Fruit fly (Drosophila melanogaster) whole organism, embryonic: Measurements from ENCODE around the gene CG32161.

Source experiments
- Atf6 ChIP-seq: fragments of 200-800 bp; sonication (Bioruptor generic); IDR thresholded peaks from 2 replicates; pipeline ENCODE4 v1.3.6; 2022; ENCODE audit warnings: missing biosample characterization, missing genetic modification characterization
- Bdp1 ChIP-seq: fragments of 200-800 bp; sonication (Bioruptor generic); optimal IDR thresholded peaks from 3 replicates; lab custom pipeline; 2016; ENCODE audit warnings: missing biosample characterization, missing genetic modification characterization
- CG1024 ChIP-seq: fragments of 200-800 bp; sonication (Bioruptor generic); IDR thresholded peaks from 2 replicates; pipeline ENCODE4 v1.3.6; 2022; ENCODE audit warnings: missing biosample characterization, missing genetic modification characterization
- CG10654 ChIP-seq: fragments of 200-800 bp; sonication (Bioruptor generic); optimal IDR thresholded peaks from 2 replicates; lab custom pipeline; 2016; ENCODE audit warnings: missing biosample characterization, missing genetic modification characterization
- CG12104 ChIP-seq: fragments of 200-800 bp; sonication (Bioruptor generic); optimal IDR thresholded peaks from 3 replicates; lab custom pipeline; 2016; ENCODE audit warnings: missing biosample characterization, missing genetic modification characterization
- CG14667 ChIP-seq: fragments of 200-800 bp; sonication (Bioruptor generic); IDR thresholded peaks from 2 replicates; pipeline ENCODE4 v1.3.6; 2022; ENCODE audit warnings: missing biosample characterization, missing genetic modification characterization
- CG14710 ChIP-seq: fragments of 200-800 bp; sonication (Bioruptor generic); optimal IDR thresholded peaks from 3 replicates; lab custom pipeline; 2019; ENCODE audit warnings: missing biosample characterization, mild to moderate bottlenecking, missing genetic modification characterization, moderate library complexity
- CG14860 ChIP-seq: fragments of 200-800 bp; sonication (Bioruptor generic); IDR thresholded peaks from 3 replicates; pipeline ENCODE4 v1.3.6; 2022; ENCODE audit warnings: missing biosample characterization, missing genetic modification characterization; ENCODE audit not compliant: partially characterized antibody
- CG16813 ChIP-seq: fragments of 200-800 bp; sonication (Bioruptor generic); IDR thresholded peaks from 3 replicates; pipeline ENCODE4 v1.3.6; 2022; ENCODE audit warnings: missing biosample characterization, missing genetic modification characterization; ENCODE audit not compliant: partially characterized antibody
- CG17359 ChIP-seq: fragments of 200-800 bp; sonication (Bioruptor generic); optimal IDR thresholded peaks from 3 replicates; lab custom pipeline; 2018; ENCODE audit warnings: missing biosample characterization, mild to moderate bottlenecking, missing genetic modification characterization, moderate library complexity
- CG17802 ChIP-seq: fragments of 200-800 bp; sonication (Bioruptor generic); optimal IDR thresholded peaks from 2 replicates; lab custom pipeline; 2018; ENCODE audit warnings: missing biosample characterization, mild to moderate bottlenecking, missing genetic modification characterization, moderate library complexity
- CG18476 ChIP-seq: fragments of 200-800 bp; sonication (Bioruptor generic); optimal IDR thresholded peaks from 2 replicates; lab custom pipeline; 2016; ENCODE audit warnings: missing biosample characterization, mild to moderate bottlenecking, missing genetic modification characterization
- CG2199 ChIP-seq: fragments of 200-800 bp; sonication (Bioruptor generic); IDR thresholded peaks from 3 replicates; pipeline ENCODE4 v1.3.6; 2022; ENCODE audit warnings: missing biosample characterization, missing genetic modification characterization
- CG30403 ChIP-seq: fragments of 200-800 bp; sonication (Bioruptor generic); optimal IDR thresholded peaks from 3 replicates; lab custom pipeline; 2016; ENCODE audit warnings: missing biosample characterization, missing genetic modification characterization
- CG4360 ChIP-seq: fragments of 200-800 bp; sonication (Bioruptor generic); IDR thresholded peaks from 2 replicates; pipeline ENCODE4 v1.3.6; 2022; ENCODE audit warnings: missing biosample characterization, missing genetic modification characterization
- CG6854 ChIP-seq: fragments of 200-800 bp; sonication (Bioruptor generic); optimal IDR thresholded peaks from 3 replicates; lab custom pipeline; 2017; ENCODE audit warnings: missing biosample characterization, mild to moderate bottlenecking, missing genetic modification characterization
- CG7372 ChIP-seq: fragments of 200-800 bp; sonication (Bioruptor generic); IDR thresholded peaks from 2 replicates; pipeline ENCODE4 v1.3.6; 2022; ENCODE audit warnings: missing biosample characterization, missing genetic modification characterization
- CG7786 ChIP-seq: fragments of 200-800 bp; sonication (Bioruptor generic); optimal IDR thresholded peaks from 2 replicates; lab custom pipeline; 2016; ENCODE audit warnings: missing biosample characterization, missing genetic modification characterization
- CG7928 ChIP-seq: fragments of 200-800 bp; sonication (Bioruptor generic); optimal IDR thresholded peaks from 2 replicates; lab custom pipeline; 2017; ENCODE audit warnings: missing biosample characterization, mild to moderate bottlenecking, missing genetic modification characterization
- CG8924 ChIP-seq: fragments of 200-800 bp; optimal IDR thresholded peaks from 3 replicates; lab custom pipeline; 2019; ENCODE audit warnings: missing biosample characterization, mild to moderate bottlenecking, missing genetic modification characterization, moderate library complexity
- Dip3 ChIP-seq: fragments of 200-800 bp; sonication (Bioruptor generic); optimal IDR thresholded peaks from 3 replicates; lab custom pipeline; 2016; ENCODE audit warnings: missing biosample characterization, missing genetic modification characterization
- Ets97D ChIP-seq: fragments of 200-800 bp; sonication (Bioruptor generic); optimal IDR thresholded peaks from 3 replicates; lab custom pipeline; 2016; ENCODE audit warnings: missing biosample characterization, missing genetic modification characterization
- HHEX ChIP-seq: fragments of 200-800 bp; sonication (Bioruptor generic); optimal IDR thresholded peaks from 3 replicates; lab custom pipeline; 2017; ENCODE audit warnings: missing biosample characterization, mild to moderate bottlenecking, missing genetic modification characterization, missing genetic modification reagents
- Oaz ChIP-seq: fragments of 200-800 bp; sonication (Bioruptor generic); IDR thresholded peaks from 2 replicates; pipeline ENCODE4 v1.3.6; 2022; ENCODE audit warnings: missing biosample characterization, missing genetic modification characterization
- Ptx1 ChIP-seq: fragments of 200-800 bp; sonication (Bioruptor generic); IDR thresholded peaks from 2 replicates; pipeline ENCODE4 v1.3.6; 2022; ENCODE audit warnings: missing biosample characterization, missing genetic modification characterization
- Spps ChIP-seq: fragments of 200-800 bp; sonication (Bioruptor generic); optimal IDR thresholded peaks from 2 replicates; lab custom pipeline; 2018; ENCODE audit warnings: missing biosample characterization, mild to moderate bottlenecking, missing genetic modification characterization
- Taf1 ChIP-seq: fragments of 200-800 bp; sonication (Bioruptor generic); IDR thresholded peaks from 2 replicates; pipeline ENCODE4 v1.3.6; 2022; ENCODE audit warnings: missing biosample characterization, missing genetic modification characterization
- Tbp ChIP-seq: fragments of >200 bp; optimal IDR thresholded peaks from 2 replicates; lab custom pipeline; 2018; ENCODE audit warnings: missing biosample characterization, missing genetic modification characterization
- Usf ChIP-seq: fragments of 200-800 bp; sonication (Bioruptor generic); optimal IDR thresholded peaks from 2 replicates; lab custom pipeline; 2017; ENCODE audit warnings: missing genotype, missing biosample characterization, missing genetic modification characterization
- ara ChIP-seq: fragments of 200-800 bp; sonication (Bioruptor generic); IDR thresholded peaks from 2 replicates; pipeline ENCODE4 v1.3.6; 2022; ENCODE audit warnings: missing biosample characterization, missing genetic modification characterization
- az2 ChIP-seq: fragments of 200-800 bp; sonication (Bioruptor generic); optimal IDR thresholded peaks from 3 replicates; lab custom pipeline; 2016; ENCODE audit warnings: missing biosample characterization, missing genetic modification characterization
- bab2 ChIP-seq: fragments of 200-800 bp; sonication (Bioruptor generic); optimal IDR thresholded peaks from 2 replicates; lab custom pipeline; 2016; ENCODE audit warnings: missing biosample characterization, missing genetic modification characterization
- bsh ChIP-seq, 2 experiments: fragments of 200-800 bp; sonication (Bioruptor generic); optimal IDR thresholded peaks; 2 replicates each; lab custom pipeline; 2017 to 2018; ENCODE audit warnings: mild to moderate bottlenecking in 2 of 2, missing biosample characterization in 2 of 2, missing genetic modification characterization in 2 of 2, moderate library complexity in 1 of 2
- croc ChIP-seq: fragments of 200-800 bp; sonication (Bioruptor generic); conservative IDR thresholded peaks from 3 replicates; pipeline ENCODE4 v1.3.6; 2022; ENCODE audit warnings: missing biosample characterization, missing genetic modification characterization
- dimm ChIP-seq: fragments of 200-800 bp; sonication (Bioruptor generic); IDR thresholded peaks from 2 replicates; pipeline ENCODE4 v1.3.6; 2022; ENCODE audit warnings: missing biosample characterization, missing genetic modification characterization
- ewg ChIP-seq: fragments of 200-800 bp; sonication (Bioruptor generic); optimal IDR thresholded peaks from 3 replicates; lab custom pipeline; 2017; ENCODE audit warnings: mild to moderate bottlenecking, missing biosample characterization, missing genetic modification reagents, missing genetic modification characterization
- fd3F ChIP-seq: fragments of 200-800 bp; sonication (Bioruptor generic); optimal IDR thresholded peaks from 2 replicates; lab custom pipeline; 2018; ENCODE audit warnings: missing biosample characterization, mild to moderate bottlenecking, missing genetic modification characterization, moderate library complexity
- hkb ChIP-seq, 2 experiments: fragments of 200-800 bp in 1 of 2; fragments of >200 bp in 1 of 2; sonication (Bioruptor generic) in 1 of 2; IDR thresholded peaks in 1 of 2; optimal IDR thresholded peaks in 1 of 2; 2 replicates each; pipeline versions ENCODE4 v1.3.6 to Lab custom; 2017 to 2022; ENCODE audit warnings: missing biosample characterization in 1 of 2, missing genetic modification characterization in 1 of 2
- ind ChIP-seq: fragments of 200-800 bp; sonication (Bioruptor generic); optimal IDR thresholded peaks from 3 replicates; lab custom pipeline; 2016; ENCODE audit warnings: missing biosample characterization, missing genetic modification characterization
- jumu ChIP-seq: fragments of 200-800 bp; sonication (Bioruptor generic); optimal IDR thresholded peaks from 3 replicates; lab custom pipeline; 2016; ENCODE audit warnings: missing biosample characterization, missing genetic modification characterization
- lilli ChIP-seq: fragments of 200-800 bp; sonication (Bioruptor generic); optimal IDR thresholded peaks from 3 replicates; lab custom pipeline; 2016; ENCODE audit warnings: missing biosample characterization, missing genetic modification characterization
- p53 ChIP-seq: fragments of 200-800 bp; sonication (Bioruptor generic); optimal IDR thresholded peaks from 2 replicates; lab custom pipeline; 2016; ENCODE audit warnings: missing biosample characterization, missing genetic modification characterization
- pb ChIP-seq: fragments of 200-800 bp; sonication (Bioruptor generic); optimal IDR thresholded peaks from 3 replicates; lab custom pipeline; 2016; ENCODE audit warnings: missing biosample characterization, missing genetic modification characterization
- peb ChIP-seq: fragments of 200-800 bp; sonication (Bioruptor generic); IDR thresholded peaks from 2 replicates; pipeline ENCODE4 v1.3.6; 2022; ENCODE audit warnings: missing biosample characterization, missing genetic modification characterization
- pfk ChIP-seq: fragments of 200-800 bp; sonication (Bioruptor generic); optimal IDR thresholded peaks from 2 replicates; lab custom pipeline; 2018; ENCODE audit warnings: missing biosample characterization, mild to moderate bottlenecking, missing genetic modification characterization, moderate library complexity
- repo ChIP-seq: fragments of 200-800 bp; sonication (Bioruptor generic); optimal IDR thresholded peaks from 2 replicates; lab custom pipeline; 2016; ENCODE audit warnings: missing biosample characterization, missing genetic modification characterization
- sd ChIP-seq: fragments of 200-800 bp; sonication (Bioruptor generic); optimal IDR thresholded peaks from 3 replicates; lab custom pipeline; 2018; ENCODE audit warnings: missing biosample characterization, mild to moderate bottlenecking, missing genetic modification characterization, moderate library complexity
- slbo ChIP-seq: fragments of 200-800 bp; sonication (Bioruptor generic); IDR thresholded peaks from 2 replicates; pipeline ENCODE4 v1.3.6; 2022; ENCODE audit warnings: missing biosample characterization, missing genetic modification characterization
- sr ChIP-seq: fragments of 200-800 bp; sonication (Bioruptor generic); IDR thresholded peaks from 3 replicates; pipeline ENCODE4 v1.3.6; 2022; ENCODE audit warnings: missing biosample characterization, missing genetic modification characterization
- unpg ChIP-seq: fragments of 200-800 bp; sonication (Bioruptor generic); optimal IDR thresholded peaks from 3 replicates; lab custom pipeline; 2018; ENCODE audit warnings: missing biosample characterization, mild to moderate bottlenecking, missing genetic modification characterization, moderate library complexity

Gene CG32161

dm6 chr3L:16844920-16845573 lies 980 bp upstream of the CG32161 start, which contains the start of the genes kud and Zcchc7 (continued):
- TF ChIP-seq hkb (optimal IDR thresholded peaks at IDR 0.05; lab: Kevin White, UChicago), result peak; percentile 34
- TF ChIP-seq hkb (GFP tag; IDR thresholded peaks at IDR 0.05; lab: Robert Waterston, UW), result no peak
- peak; percentile 38 for TF ChIP-seq Bdp1 (GFP tag; lab: Kevin White, UChicago)
- TF ChIP-seq sd (tag; lab: Kevin White, UChicago), result no peak
- no peak for TF ChIP-seq sr (GFP tag; lab: Robert Waterston, UW)
- peak; percentile 60 for TF ChIP-seq slbo (GFP tag; lab: Robert Waterston, UW)
- TF ChIP-seq CG30403 (GFP tag; lab: Kevin White, UChicago), result peak; percentile 77
- TF ChIP-seq CG14667 (GFP tag; lab: Robert Waterston, UW), result no peak
- no peak for TF ChIP-seq unpg (GFP tag; lab: Kevin White, UChicago)
- TF ChIP-seq Ptx1 (GFP tag; lab: Robert Waterston, UW), result peak; percentile 34
- TF ChIP-seq CG8924 (tag; lab: Kevin White, UChicago), result peak; percentile 69
- TF ChIP-seq Tbp, result peak; percentile 70
- TF ChIP-seq CG12104, result peak; percentile 55
- TF ChIP-seq bab2 (GFP tag; lab: Kevin White, UChicago), result peak; percentile 25
- TF ChIP-seq CG6854 (GFP tag; lab: Kevin White, UChicago), result no peak
- no peak for TF ChIP-seq jumu (GFP tag; lab: Kevin White, UChicago)
- TF ChIP-seq ewg (GFP tag; lab: Kevin White, UChicago), result peak; percentile 64
- TF ChIP-seq Usf (GFP tag; lab: Kevin White, UChicago), result peak; percentile 26
- TF ChIP-seq pb (GFP tag; lab: Kevin White, UChicago), result no peak
- no peak for TF ChIP-seq Oaz (GFP tag; lab: Robert Waterston, UW)
- TF ChIP-seq fd3F, result peak; percentile 56
- no peak for TF ChIP-seq Dip3
- no peak for TF ChIP-seq CG1024 (GFP tag; lab: Robert Waterston, UW)
- TF ChIP-seq Atf6 (GFP tag; lab: Robert Waterston, UW), result 0 out of 2 replicates have a peak, but pooled peaks have one; percentile 58
- peak; percentile 65 for TF ChIP-seq Ets97D (GFP tag; lab: Kevin White, UChicago)
- no peak for TF ChIP-seq CG7372 (GFP tag; lab: Robert Waterston, UW)
- TF ChIP-seq CG18476 (GFP tag; lab: Kevin White, UChicago), result peak; percentile 42
- TF ChIP-seq CG14860, result peak; percentile 45; the same call in 1 of the 3 replicates
- TF ChIP-seq CG7786 (GFP tag; lab: Kevin White, UChicago), result peak; percentile 44
- TF ChIP-seq bsh (GFP tag; optimal IDR thresholded peaks at IDR 0.05; lab: Kevin White, UChicago), result peak in 1 of 2 experiments; percentile 43
- no peak for TF ChIP-seq CG4360 (GFP tag; lab: Robert Waterston, UW)
- TF ChIP-seq HHEX (GFP tag; lab: Kevin White, UChicago), result no peak
- no peak for TF ChIP-seq pfk (GFP tag; lab: Kevin White, UChicago)
- peak; percentile 51; the same call in 2 of the 3 replicates for TF ChIP-seq CG16813
- TF ChIP-seq az2, result peak; percentile 60
- peak; percentile 22 for TF ChIP-seq CG7928 (GFP tag; lab: Kevin White, UChicago)
- TF ChIP-seq repo (GFP tag; lab: Kevin White, UChicago), result peak; percentile 17
- TF ChIP-seq CG14710 (tag; lab: Kevin White, UChicago), result peak; percentile 78
- TF ChIP-seq Spps (tag; lab: Kevin White, UChicago), result no peak
- TF ChIP-seq peb, result no peak
- no peak for TF ChIP-seq Taf1 (GFP tag; lab: Robert Waterston, UW)
- TF ChIP-seq CG10654 (GFP tag; lab: Kevin White, UChicago), result peak; percentile 42
- TF ChIP-seq croc (GFP tag; lab: Robert Waterston, UW), result no peak
- no peak for TF ChIP-seq dimm (GFP tag; lab: Robert Waterston, UW)
- peak; percentile 80 for TF ChIP-seq lilli (GFP tag; lab: Kevin White, UChicago)
- peak; percentile 48 for TF ChIP-seq ind (GFP tag; lab: Kevin White, UChicago)
- no peak for TF ChIP-seq CG2199 (GFP tag; lab: Robert Waterston, UW)
- TF ChIP-seq ara (GFP tag; lab: Robert Waterston, UW), result no peak
- TF ChIP-seq p53 (GFP tag; lab: Kevin White, UChicago), result no peak
- TF ChIP-seq CG17359, result no peak
- peak; percentile 84 for TF ChIP-seq CG17802
